Worm (Caenorhabditis elegans) whole organism, midembryonic: ENCODE data around the gene bli-1.

ENCODE experiments used
- T22C8.4 ChIP-seq: fragments of 200-800 bp; sonication (Bioruptor generic); IDR thresholded peaks from 2 replicates; pipeline ENCODE4 v1.3.6; 2022; ENCODE audit warnings: missing genetic modification characterization, missing compliant biosample characterization
- cog-1 ChIP-seq: sonication (generic microtip); optimal IDR thresholded peaks from 2 replicates; lab custom pipeline; 2016; ENCODE audit warnings: missing genetic modification characterization, missing compliant biosample characterization
- flt-1 ChIP-seq: fragments of 200-800 bp; sonication (Bioruptor generic); IDR thresholded peaks from 2 replicates; pipeline ENCODE4 v1.3.6; 2022; ENCODE audit warnings: missing genetic modification characterization, missing compliant biosample characterization
- klf-2 ChIP-seq: fragments of 200-800 bp; sonication (Bioruptor generic); conservative IDR thresholded peaks from 2 replicates; pipeline ENCODE4 v1.3.6; 2022; ENCODE audit warnings: missing genetic modification reagents, missing genetic modification characterization, missing compliant biosample characterization
- med-1 ChIP-seq: sonication (generic microtip); optimal IDR thresholded peaks from 2 replicates; lab custom pipeline; 2017; ENCODE audit warnings: missing genetic modification characterization, mild to moderate bottlenecking, missing compliant biosample characterization, antibody characterized with exemption, missing genetic modification reagents; ENCODE audit not compliant: insufficient read depth
- ref-1 ChIP-seq: fragments of 200-800 bp; sonication (Bioruptor generic); conservative IDR thresholded peaks from 2 replicates; pipeline ENCODE4 v1.3.6; 2022; ENCODE audit warnings: missing genetic modification reagents, missing genetic modification characterization, missing compliant biosample characterization
- tab-1 ChIP-seq: fragments of 200-800 bp; sonication (Bioruptor generic); IDR thresholded peaks from 2 replicates; pipeline ENCODE4 v1.3.6; 2022; ENCODE audit warnings: missing genetic modification characterization, missing compliant biosample characterization
- ztf-23 ChIP-seq: fragments of 200-800 bp; sonication (Bioruptor generic); IDR thresholded peaks from 2 replicates; pipeline ENCODE4 v1.3.6; 2022; ENCODE audit warnings: missing genetic modification reagents, missing genetic modification characterization, missing compliant biosample characterization
- ztf-29 ChIP-seq: fragments of 200-800 bp; sonication (Bioruptor generic); IDR thresholded peaks from 2 replicates; pipeline ENCODE4 v1.3.6; 2022; ENCODE audit warnings: missing genetic modification reagents, missing genetic modification characterization, missing compliant biosample characterization

Gene bli-1

ce11 chrII:10755455-10755854 is 46.7 kb downstream of the bli-1 start:
- TF ChIP-seq flt-1 (GFP tag; lab: Robert Waterston, UW) (no peak), ref-1 (GFP tag; lab: Robert Waterston, UW) (no peak), med-1 (no peak), cog-1 (tag; lab: Kevin White, UChicago) (no peak), ztf-23 (no peak), T22C8.4 (GFP tag; lab: Robert Waterston, UW) (no peak)

ce11 chrII:10758951-10759350 is 50.2 kb downstream of the bli-1 start:
- no peak for TF ChIP-seq flt-1 (GFP tag; lab: Robert Waterston, UW)
- TF ChIP-seq cog-1 (tag; lab: Kevin White, UChicago), result no peak
- TF ChIP-seq T22C8.4 (GFP tag; lab: Robert Waterston, UW), result no peak
- TF ChIP-seq ztf-29 (GFP tag; lab: Robert Waterston, UW), result no peak
- no peak for TF ChIP-seq ref-1 (GFP tag; lab: Robert Waterston, UW)
- TF ChIP-seq ztf-23, result no peak

ce11 chrII:10759425-10759824 is 50.7 kb downstream of the bli-1 start:
- no peak for TF ChIP-seq ref-1 (GFP tag; lab: Robert Waterston, UW)
- no peak for TF ChIP-seq T22C8.4 (GFP tag; lab: Robert Waterston, UW)
- TF ChIP-seq ztf-29 (GFP tag; lab: Robert Waterston, UW), result no peak
- no peak for TF ChIP-seq tab-1
- no peak for TF ChIP-seq klf-2 (GFP tag; lab: Robert Waterston, UW)
- no peak for TF ChIP-seq med-1
- no peak for TF ChIP-seq ztf-23
- no peak for TF ChIP-seq cog-1 (tag; lab: Kevin White, UChicago)
- TF ChIP-seq flt-1 (GFP tag; lab: Robert Waterston, UW), result no peak

- TF ChIP-seq cog-1 (tag; lab: Kevin White, UChicago), result no peak
- no peak for TF ChIP-seq med-1
- no peak for TF ChIP-seq flt-1 (GFP tag; lab: Robert Waterston, UW)
- no peak for TF ChIP-seq ztf-23
- TF ChIP-seq T22C8.4 (GFP tag; lab: Robert Waterston, UW), result no peak
- no peak for TF ChIP-seq klf-2 (GFP tag; lab: Robert Waterston, UW)
- no peak for TF ChIP-seq ref-1 (GFP tag; lab: Robert Waterston, UW)
- no peak for TF ChIP-seq tab-1
- TF ChIP-seq ztf-29 (GFP tag; lab: Robert Waterston, UW), result no peak
These were observed 52.0 kb downstream of the bli-1 start for ce11 chrII:10760801-10761200.

- TF ChIP-seq ztf-29 (GFP tag; lab: Robert Waterston, UW) (no peak), flt-1 (GFP tag; lab: Robert Waterston, UW) (no peak), ref-1 (GFP tag; lab: Robert Waterston, UW) (no peak)
These were observed 52.9 kb downstream of the bli-1 start for ce11 chrII:10761653-10762052.
